Worm (Caenorhabditis elegans) whole organism, midembryonic: ENCODE measurements around the gene W05E10.1.

Source experiments
- T22C8.4 ChIP-seq: fragments of 200-800 bp; sonication (Bioruptor generic); IDR thresholded peaks from 2 replicates; pipeline ENCODE4 v1.3.6; 2022; ENCODE audit warnings: missing genetic modification characterization, missing compliant biosample characterization
- klf-2 ChIP-seq: fragments of 200-800 bp; sonication (Bioruptor generic); conservative IDR thresholded peaks from 2 replicates; pipeline ENCODE4 v1.3.6; 2022; ENCODE audit warnings: missing genetic modification reagents, missing genetic modification characterization, missing compliant biosample characterization
- med-1 ChIP-seq: sonication (generic microtip); optimal IDR thresholded peaks from 2 replicates; lab custom pipeline; 2017; ENCODE audit warnings: missing genetic modification characterization, mild to moderate bottlenecking, missing compliant biosample characterization, antibody characterized with exemption, missing genetic modification reagents; ENCODE audit not compliant: insufficient read depth
- ref-1 ChIP-seq: fragments of 200-800 bp; sonication (Bioruptor generic); conservative IDR thresholded peaks from 2 replicates; pipeline ENCODE4 v1.3.6; 2022; ENCODE audit warnings: missing genetic modification reagents, missing genetic modification characterization, missing compliant biosample characterization
- tab-1 ChIP-seq: fragments of 200-800 bp; sonication (Bioruptor generic); IDR thresholded peaks from 2 replicates; pipeline ENCODE4 v1.3.6; 2022; ENCODE audit warnings: missing genetic modification characterization, missing compliant biosample characterization
- ztf-29 ChIP-seq: fragments of 200-800 bp; sonication (Bioruptor generic); IDR thresholded peaks from 2 replicates; pipeline ENCODE4 v1.3.6; 2022; ENCODE audit warnings: missing genetic modification reagents, missing genetic modification characterization, missing compliant biosample characterization

- TF ChIP-seq T22C8.4 (GFP tag; lab: Robert Waterston, UW) (no peak), klf-2 (GFP tag; lab: Robert Waterston, UW) (no peak), med-1 (GFP tag; lab: Kevin White, UChicago) (no peak), ref-1 (GFP tag; lab: Robert Waterston, UW) (no peak), tab-1 (GFP tag; lab: Robert Waterston, UW) (no peak), ztf-29 (GFP tag; lab: Robert Waterston, UW) (no peak)
Measured at ce11 chrV:11675638-11676037, 15.9 kb downstream of the W05E10.1 start, which contains the start of gene ape-1.
